Worm (Caenorhabditis elegans) whole organism, L4 larva: Measurements from ENCODE around the gene K10D2.5.

ENCODE experiments used
- F44E2.7 ChIP-seq: fragments of 200-800 bp; sonication (Bioruptor generic); IDR thresholded peaks from 2 replicates; pipeline ENCODE4 v2.1.2; 2022; ENCODE audit warnings: missing genetic modification characterization, missing compliant biosample characterization
- F49E8.2 ChIP-seq: sonication (generic microtip); optimal IDR thresholded peaks from 2 replicates; lab custom pipeline; 2016; ENCODE audit warnings: missing compliant biosample characterization, mild to moderate bottlenecking, missing genetic modification characterization, borderline replicate concordance
- T20F7.1 ChIP-seq: fragments of 200-800 bp; sonication (Bioruptor generic); optimal IDR thresholded peaks from 2 replicates; lab custom pipeline; 2018; ENCODE audit warnings: mild to moderate bottlenecking, missing genetic modification characterization, missing compliant biosample characterization
- T26A8.4 ChIP-seq: fragments of 200-800 bp; sonication (Bioruptor generic); IDR thresholded peaks from 2 replicates; pipeline ENCODE4 v1.3.6; 2022; ENCODE audit warnings: missing genetic modification characterization, missing compliant biosample characterization
- Y5F2A.4 ChIP-seq: fragments of 200-800 bp; sonication (Bioruptor generic); optimal IDR thresholded peaks from 2 replicates; lab custom pipeline; 2018; ENCODE audit warnings: mild to moderate bottlenecking, missing genetic modification characterization, missing compliant biosample characterization
- Y75B8A.6 ChIP-seq: fragments of 200-800 bp; sonication (Bioruptor generic); IDR thresholded peaks from 2 replicates; pipeline ENCODE4 v1.3.6; 2022; ENCODE audit warnings: missing genetic modification reagents, missing genetic modification characterization, missing compliant biosample characterization
- ZK337.2 ChIP-seq: fragments of 200-800 bp; sonication (Bioruptor generic); IDR thresholded peaks from 2 replicates; pipeline ENCODE4 v1.3.6; 2022; ENCODE audit warnings: missing genetic modification reagents, missing genetic modification characterization, missing compliant biosample characterization
- aha-1 ChIP-seq: fragments of 150-350 bp; peaks from one replicate; lab custom pipeline; 2014; ENCODE audit warnings: missing biosample characterization, missing genetic modification characterization
- ama-1 ChIP-seq: fragments of 150-350 bp; optimal IDR thresholded peaks from 2 replicates; lab custom pipeline; 2014; ENCODE audit warnings: inconsistent platforms, mixed read lengths
- arid-1 ChIP-seq: fragments of 200-800 bp; sonication (Bioruptor generic); conservative IDR thresholded peaks from 2 replicates; pipeline ENCODE4 v1.3.6; 2022; ENCODE audit warnings: missing genetic modification reagents, missing genetic modification characterization, missing compliant biosample characterization
- attf-4 ChIP-seq: sonication (generic microtip); optimal IDR thresholded peaks from 3 replicates; lab custom pipeline; 2017; ENCODE audit warnings: missing biosample characterization, missing genetic modification characterization
- ctbp-1 ChIP-seq: fragments of 200-800 bp; sonication (Bioruptor generic); IDR thresholded peaks from 2 replicates; pipeline ENCODE4 v1.3.6; 2022; ENCODE audit warnings: missing genetic modification reagents, missing genetic modification characterization, missing compliant biosample characterization
- daf-16 ChIP-seq, 3 experiments: sonication (generic microtip); optimal IDR thresholded peaks; 2 replicates each; lab custom pipeline; 2016 to 2017; ENCODE audit warnings: missing genetic modification characterization in 3 of 3, missing genetic modification reagents in 3 of 3, mild to moderate bottlenecking in 2 of 3, missing compliant biosample characterization in 2 of 3, missing biosample characterization in 1 of 3, moderate library complexity in 1 of 3
- dmd-6 ChIP-seq: fragments of 200-800 bp; sonication (Bioruptor generic); IDR thresholded peaks from 2 replicates; pipeline ENCODE4 v1.3.6; 2022; ENCODE audit warnings: missing genetic modification reagents, missing genetic modification characterization, missing compliant biosample characterization
- duxl-1 ChIP-seq: sonication (generic microtip); optimal IDR thresholded peaks from 2 replicates; lab custom pipeline; 2016; ENCODE audit warnings: mild to moderate bottlenecking, missing genetic modification characterization, moderate library complexity, missing compliant biosample characterization; ENCODE audit not compliant: poor library complexity
- dve-1 ChIP-seq: sonication (generic microtip); optimal IDR thresholded peaks from 2 replicates; lab custom pipeline; 2017; ENCODE audit warnings: antibody characterized with exemption, mild to moderate bottlenecking, missing genetic modification characterization, missing compliant biosample characterization; ENCODE audit not compliant: insufficient read depth
- egl-27 ChIP-seq: sonication (generic microtip); optimal IDR thresholded peaks from 3 replicates; lab custom pipeline; 2017; ENCODE audit warnings: missing biosample characterization, missing genetic modification reagents, missing genetic modification characterization
- egl-43 ChIP-seq: fragments of 200-800 bp; sonication (Bioruptor generic); IDR thresholded peaks from 2 replicates; pipeline ENCODE4 v1.3.6; 2022; ENCODE audit warnings: missing genetic modification reagents, missing genetic modification characterization, missing compliant biosample characterization
- gei-8 ChIP-seq: fragments of 200-800 bp; sonication (Bioruptor generic); optimal IDR thresholded peaks from 2 replicates; lab custom pipeline; 2018; ENCODE audit warnings: mild to moderate bottlenecking, missing genetic modification characterization, missing compliant biosample characterization
- hlh-11 ChIP-seq: fragments of 200-800 bp; sonication (Bioruptor generic); optimal IDR thresholded peaks from 2 replicates; lab custom pipeline; 2018; ENCODE audit warnings: mild to moderate bottlenecking, missing genetic modification characterization, missing compliant biosample characterization
- hlh-30 ChIP-seq: sonication (generic microtip); optimal IDR thresholded peaks from 2 replicates; lab custom pipeline; 2017; ENCODE audit warnings: antibody characterized with exemption, mild to moderate bottlenecking, missing genetic modification characterization, missing compliant biosample characterization; ENCODE audit not compliant: insufficient read depth
- hmg-1.1 ChIP-seq: fragments of 200-800 bp; sonication (Bioruptor generic); IDR thresholded peaks from 2 replicates; pipeline ENCODE4 v1.3.6; 2022; ENCODE audit warnings: missing genetic modification reagents, missing genetic modification characterization, missing compliant biosample characterization
- lim-7 ChIP-seq: fragments of 200-800 bp; sonication (Bioruptor generic); IDR thresholded peaks from 2 replicates; pipeline ENCODE4 v1.3.6; 2022; ENCODE audit warnings: missing genetic modification characterization, missing compliant biosample characterization
- lin-13 ChIP-seq: fragments of 150-350 bp; optimal IDR thresholded peaks from 2 replicates; lab custom pipeline; 2014; ENCODE audit warnings: missing biosample characterization, missing genetic modification reagents, missing genetic modification characterization
- lin-38 ChIP-seq: fragments of 200-800 bp; sonication (Bioruptor generic); IDR thresholded peaks from 2 replicates; pipeline ENCODE4 v1.3.6; 2022; ENCODE audit warnings: missing genetic modification reagents, missing genetic modification characterization, missing compliant biosample characterization
- lin-39 ChIP-seq: fragments of 150-350 bp; optimal IDR thresholded peaks from 2 replicates; lab custom pipeline; 2014; ENCODE audit warnings: missing biosample characterization, missing genetic modification reagents, missing genetic modification characterization
- lsy-2 ChIP-seq, 2 experiments: fragments of 150-350 bp in 1 of 2; sonication (generic microtip) in 1 of 2; optimal IDR thresholded peaks; 2 replicates each; lab custom pipeline; 2014 to 2017; ENCODE audit warnings: missing biosample characterization in 2 of 2, missing genetic modification characterization in 2 of 2
- madf-9 ChIP-seq: fragments of 200-800 bp; sonication (Bioruptor generic); conservative IDR thresholded peaks from 2 replicates; pipeline ENCODE4 v1.3.6; 2022; ENCODE audit warnings: missing genetic modification reagents, missing genetic modification characterization, missing compliant biosample characterization
- mdl-1 ChIP-seq, 2 experiments: fragments of 150-350 bp in 1 of 2; sonication (generic microtip) in 1 of 2; optimal IDR thresholded peaks; 2 replicates each; lab custom pipeline; 2014 to 2017; ENCODE audit warnings: missing biosample characterization in 2 of 2, missing genetic modification characterization in 2 of 2
- mes-2 ChIP-seq: sonication (generic microtip); optimal IDR thresholded peaks from 2 replicates; lab custom pipeline; 2016; ENCODE audit warnings: missing genotype, mild to moderate bottlenecking, missing genetic modification characterization, missing compliant biosample characterization; ENCODE audit not compliant: poor library complexity, severe bottlenecking
- mxl-3 ChIP-seq: fragments of 200-800 bp; sonication (Bioruptor generic); optimal IDR thresholded peaks from 2 replicates; lab custom pipeline; 2018; ENCODE audit warnings: mild to moderate bottlenecking, missing genetic modification characterization, missing compliant biosample characterization
- nhr-10 ChIP-seq: fragments of 150-350 bp; optimal IDR thresholded peaks from 2 replicates; lab custom pipeline; 2014; ENCODE audit warnings: missing biosample characterization, missing genetic modification characterization
- nhr-102 ChIP-seq: sonication (generic microtip); optimal IDR thresholded peaks from 2 replicates; lab custom pipeline; 2016; ENCODE audit warnings: mild to moderate bottlenecking, missing genetic modification characterization, moderate library complexity, missing compliant biosample characterization
- nhr-237 ChIP-seq: sonication (generic microtip); optimal IDR thresholded peaks from 2 replicates; lab custom pipeline; 2017; ENCODE audit warnings: missing biosample characterization, missing genetic modification characterization
- nhr-28 ChIP-seq: fragments of 150-350 bp; optimal IDR thresholded peaks from 2 replicates; lab custom pipeline; 2014; ENCODE audit warnings: missing biosample characterization, missing genetic modification characterization
- nhr-6 ChIP-seq: fragments of 150-350 bp; optimal IDR thresholded peaks from 2 replicates; lab custom pipeline; 2014; ENCODE audit warnings: missing biosample characterization, missing genetic modification characterization
- nhr-77 ChIP-seq: fragments of 150-350 bp; optimal IDR thresholded peaks from 2 replicates; lab custom pipeline; 2014; ENCODE audit warnings: missing biosample characterization, missing genetic modification characterization
- sdz-12 ChIP-seq: fragments of 200-800 bp; sonication (Bioruptor generic); optimal IDR thresholded peaks from 2 replicates; lab custom pipeline; 2018; ENCODE audit warnings: mild to moderate bottlenecking, missing genetic modification characterization, missing compliant biosample characterization
- set-16 ChIP-seq: fragments of 200-800 bp; sonication (Bioruptor generic); IDR thresholded peaks from 2 replicates; pipeline ENCODE4 v1.3.6; 2022; ENCODE audit warnings: missing genetic modification reagents, missing genetic modification characterization, missing compliant biosample characterization
- spr-1 ChIP-seq: sonication (generic microtip); optimal IDR thresholded peaks from 2 replicates; lab custom pipeline; 2016; ENCODE audit warnings: mild to moderate bottlenecking, missing genetic modification characterization, missing compliant biosample characterization
- unc-62 ChIP-seq, 3 experiments: fragments of 150-350 bp in 1 of 3; sonication (generic microtip); optimal IDR thresholded peaks in 2 of 3; peaks in 1 of 3; 1 replicate in 1 of 3; 2 replicates in 2 of 3; lab custom pipeline; 2014 to 2017; ENCODE audit warnings: missing biosample characterization in 3 of 3, missing genetic modification characterization in 3 of 3, missing genetic modification reagents in 3 of 3, missing genotype in 1 of 3
- vab-7 ChIP-seq: fragments of 200-800 bp; sonication (Bioruptor generic); IDR thresholded peaks from 2 replicates; pipeline ENCODE4 v1.3.6; 2022; ENCODE audit warnings: missing genetic modification reagents, missing genetic modification characterization, missing compliant biosample characterization
- zag-1 ChIP-seq: fragments of 150-350 bp; optimal IDR thresholded peaks from 2 replicates; lab custom pipeline; 2014; ENCODE audit warnings: missing biosample characterization, missing genetic modification characterization
- zfp-2 ChIP-seq: sonication (generic microtip); optimal IDR thresholded peaks from 2 replicates; lab custom pipeline; 2016; ENCODE audit warnings: mild to moderate bottlenecking, missing genetic modification characterization, missing compliant biosample characterization
- zfp-3 ChIP-seq: fragments of 200-800 bp; sonication (Bioruptor generic); conservative IDR thresholded peaks from 2 replicates; pipeline ENCODE4 v1.3.6; 2022; ENCODE audit warnings: missing genetic modification reagents, missing genetic modification characterization, missing compliant biosample characterization
- zip-2 ChIP-seq: fragments of 150-350 bp; optimal IDR thresholded peaks from 2 replicates; lab custom pipeline; 2014; ENCODE audit warnings: missing biosample characterization, missing genetic modification characterization

Gene K10D2.5

DNA sequence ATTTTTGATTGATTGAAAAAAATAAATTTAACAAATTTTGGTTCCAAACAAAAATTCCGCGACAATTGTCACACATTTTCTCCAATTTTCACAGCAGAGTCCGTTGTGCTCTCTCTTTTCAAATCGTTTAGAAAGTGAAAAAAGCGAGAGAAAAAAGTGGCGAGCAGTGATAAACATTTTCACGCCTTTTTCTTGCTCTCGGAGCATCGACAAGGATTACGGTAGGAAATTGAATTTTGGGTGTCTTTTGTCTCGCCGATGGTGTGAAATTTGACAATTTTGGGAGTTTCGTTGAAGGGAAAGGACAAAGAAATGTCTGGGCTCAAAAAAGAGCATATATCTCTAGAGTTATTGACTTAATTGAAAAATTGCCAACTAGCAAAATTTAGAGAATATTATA is 38.0 kb upstream of the K10D2.5 start:
- TF ChIP-seq hlh-11 (tag; lab: Kevin White, UChicago), result peak; percentile 18
- TF ChIP-seq gei-8 (GFP tag; lab: Kevin White, UChicago), result no peak
- TF ChIP-seq madf-9, result no peak
- no peak for TF ChIP-seq daf-16 (GFP tag; optimal IDR thresholded peaks at IDR 0.05; lab: Kevin White, UChicago)
- TF ChIP-seq daf-16 (tag; optimal IDR thresholded peaks at IDR 0.05; lab: Kevin White, UChicago), result no peak
- no peak for TF ChIP-seq nhr-6 (tag; lab: Kevin White, UChicago)
- no peak for TF ChIP-seq nhr-237 (tag; lab: Kevin White, UChicago)
- peak in 1 of 2 experiments; percentile 24 for TF ChIP-seq lsy-2 (tag; optimal IDR thresholded peaks at IDR 0.05; lab: Kevin White, UChicago)
- no peak for TF ChIP-seq F49E8.2
- no peak for TF ChIP-seq unc-62 (GFP tag; optimal IDR thresholded peaks at IDR 0.05 in 1 of 2; lab: Kevin White, UChicago)
- TF ChIP-seq unc-62 (tag; optimal IDR thresholded peaks at IDR 0.05; lab: Kevin White, UChicago), result no peak

DNA sequence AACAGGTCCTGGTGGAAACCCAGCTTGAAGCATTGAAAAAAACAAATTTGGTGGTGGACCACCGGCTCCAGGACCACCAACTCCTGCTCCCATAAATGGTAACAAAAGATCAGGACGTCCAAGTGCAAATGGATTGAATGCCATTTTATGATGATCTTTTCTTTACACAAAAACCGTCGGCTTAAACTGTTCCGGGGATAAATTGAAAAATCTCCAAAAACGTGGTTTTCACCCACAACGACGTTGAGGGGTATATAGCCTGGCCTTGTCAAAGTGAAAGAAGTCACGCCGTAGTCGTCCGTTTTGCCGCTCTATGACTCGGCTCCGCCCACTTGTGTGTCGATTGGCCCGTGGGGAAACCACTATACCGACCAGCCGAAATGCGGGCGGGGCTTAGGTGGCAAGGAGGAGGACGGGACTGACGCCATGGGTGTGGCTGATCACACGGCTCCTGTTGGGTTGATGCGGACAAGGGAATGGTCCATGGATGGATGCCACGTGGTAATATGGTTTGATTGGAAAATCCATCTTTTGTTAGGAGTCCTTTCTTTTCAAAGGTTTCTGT is 36.4 kb upstream of the K10D2.5 start, which contains the start of gene tbx-2:
tbx-2 (minus strand) TSS at position 264 of the 565 bp plus-strand sequence.
- no peak for TF ChIP-seq nhr-10 (tag; lab: Kevin White, UChicago)
- peak; percentile 44 for TF ChIP-seq hlh-11 (tag; lab: Kevin White, UChicago)
- TF ChIP-seq hlh-30 (tag; lab: Kevin White, UChicago), result peak; percentile 54
- TF ChIP-seq vab-7 (GFP tag; lab: Robert Waterston, UW), result no peak
- TF ChIP-seq zip-2 (tag; lab: Kevin White, UChicago), result no peak
- peak in 1 of 2 experiments; percentile 13 for TF ChIP-seq mdl-1 (tag; optimal IDR thresholded peaks at IDR 0.05; lab: Kevin White, UChicago)
- no peak for TF ChIP-seq nhr-102 (tag; lab: Kevin White, UChicago)
- TF ChIP-seq zag-1 (tag; lab: Kevin White, UChicago), result no peak
- TF ChIP-seq F44E2.7, result no peak
- peak; percentile 31 for TF ChIP-seq mes-2 (tag; lab: Kevin White, UChicago)
- TF ChIP-seq Y75B8A.6 (GFP tag; lab: Robert Waterston, UW), result no peak
- peak in 1 of 2 experiments; percentile 41 for TF ChIP-seq lsy-2 (tag; optimal IDR thresholded peaks at IDR 0.05; lab: Kevin White, UChicago)
- TF ChIP-seq Y5F2A.4, result no peak
- TF ChIP-seq zfp-3 (GFP tag; lab: Robert Waterston, UW), result no peak
- no peak for TF ChIP-seq lin-13 (GFP tag; lab: Kevin White, UChicago)
- no peak for TF ChIP-seq arid-1 (GFP tag; lab: Robert Waterston, UW)
- TF ChIP-seq egl-27, result no peak
- no peak for TF ChIP-seq sdz-12
- TF ChIP-seq nhr-6 (tag; lab: Kevin White, UChicago), result no peak
- peak; percentile 3 for TF ChIP-seq duxl-1 (tag; lab: Kevin White, UChicago)
- TF ChIP-seq egl-43, result 0 out of 2 replicates have a peak, but pooled peaks have one; percentile 34
- TF ChIP-seq unc-62 (GFP tag; optimal IDR thresholded peaks at IDR 0.05 in 1 of 2; lab: Kevin White, UChicago), result peak in 1 of 2 experiments; percentile 78
- no peak for TF ChIP-seq unc-62 (tag; optimal IDR thresholded peaks at IDR 0.05; lab: Kevin White, UChicago)
- peak; percentile 58 for TF ChIP-seq set-16 (GFP tag; lab: Robert Waterston, UW)
- peak; percentile 29; the same call in 1 of the 2 replicates for TF ChIP-seq hmg-1.1 (GFP tag; lab: Robert Waterston, UW)
- TF ChIP-seq mxl-3 (GFP tag; lab: Kevin White, UChicago), result peak; percentile 61
- no peak for TF ChIP-seq attf-4
- peak; percentile 78 for TF ChIP-seq aha-1

DNA sequence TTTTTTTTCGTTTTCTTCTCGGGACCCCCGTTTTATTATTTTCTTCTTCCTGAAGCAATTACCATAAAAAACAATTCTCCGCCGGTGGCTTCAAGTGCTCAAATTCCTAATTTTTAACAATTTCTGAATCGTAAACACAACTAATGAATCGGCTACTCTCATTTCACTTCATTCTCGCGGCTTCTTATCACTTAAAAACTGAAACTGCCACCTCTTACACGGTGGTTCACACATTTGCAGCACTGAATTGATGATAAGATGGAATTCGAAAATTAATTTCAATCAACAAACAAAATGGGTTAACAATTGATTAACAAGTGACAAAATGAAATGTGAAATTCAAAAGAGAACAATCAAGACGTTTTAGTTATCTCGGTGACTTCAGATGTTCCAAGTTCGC is 35.4 kb upstream of the K10D2.5 start:
- no peak for TF ChIP-seq attf-4
- TF ChIP-seq lim-7 (GFP tag; lab: Robert Waterston, UW), result no peak
- peak; percentile 55 for TF ChIP-seq nhr-28 (tag; lab: Kevin White, UChicago)
- TF ChIP-seq dve-1, result peak; percentile 35
- TF ChIP-seq hlh-30 (tag; lab: Kevin White, UChicago), result no peak
- no peak for TF ChIP-seq ama-1
- no peak; the same call in 1 of the 2 replicates for TF ChIP-seq dmd-6 (GFP tag; lab: Robert Waterston, UW)
- TF ChIP-seq lin-13 (GFP tag; lab: Kevin White, UChicago), result no peak
- no peak for TF ChIP-seq zfp-2 (tag; lab: Kevin White, UChicago)
- TF ChIP-seq T26A8.4 (GFP tag; lab: Robert Waterston, UW), result no peak
- peak; percentile 61 for TF ChIP-seq nhr-77 (tag; lab: Kevin White, UChicago)
- no peak for TF ChIP-seq lin-38 (GFP tag; lab: Robert Waterston, UW)
- TF ChIP-seq T20F7.1 (GFP tag; lab: Kevin White, UChicago), result no peak
- TF ChIP-seq lin-39 (tag; lab: Kevin White, UChicago), result no peak
- no peak for TF ChIP-seq unc-62 (GFP tag; optimal IDR thresholded peaks at IDR 0.05 in 1 of 2; lab: Kevin White, UChicago)
- no peak for TF ChIP-seq unc-62 (tag; optimal IDR thresholded peaks at IDR 0.05; lab: Kevin White, UChicago)
- TF ChIP-seq ctbp-1, result no peak
- TF ChIP-seq spr-1 (tag; lab: Kevin White, UChicago), result no peak
- no peak for TF ChIP-seq ZK337.2
